Worm (Caenorhabditis elegans): ENCODE measurements around the gene T02B11.4.

- TF ChIP-seq hnd-1 (tag; optimal IDR thresholded peaks at IDR 0.05) = no peak
- no peak for TF ChIP-seq sea-1 (GFP tag; conservative IDR thresholded peaks at IDR 0.05)
Observed at ce11 chrV:875945-876344, 5.0 kb upstream of the T02B11.4 start, which contains the start of gene T02B11.9.
